Worm (Caenorhabditis elegans) whole organism, young adult: Measurements from ENCODE around the gene Y57G11C.20.

Experiments
- B0035.1 ChIP-seq: sonication (generic microtip); optimal IDR thresholded peaks from 2 replicates; lab custom pipeline; 2016; ENCODE audit warnings: missing genetic modification characterization, mild to moderate bottlenecking, missing compliant biosample characterization, missing genotype, missing genetic modification reagents
- B0261.1 ChIP-seq: sonication (generic microtip); optimal IDR thresholded peaks from 2 replicates; lab custom pipeline; 2016; ENCODE audit warnings: mild to moderate bottlenecking, missing genetic modification characterization, moderate library complexity, missing compliant biosample characterization
- F10E7.11 ChIP-seq: sonication (generic microtip); optimal IDR thresholded peaks from 2 replicates; lab custom pipeline; 2017; ENCODE audit warnings: mild to moderate bottlenecking, missing genetic modification characterization, moderate library complexity, missing compliant biosample characterization
- F22D6.2 ChIP-seq: sonication (generic microtip); optimal IDR thresholded peaks from 2 replicates; lab custom pipeline; 2016; ENCODE audit warnings: mild to moderate bottlenecking, missing genetic modification characterization, missing compliant biosample characterization
- F33H1.4 ChIP-seq: fragments of 200-800 bp; sonication (Bioruptor generic); IDR thresholded peaks from 2 replicates; pipeline ENCODE4 v1.3.6; 2022; ENCODE audit warnings: missing genetic modification reagents, missing genetic modification characterization, missing compliant biosample characterization
- F52B5.7 ChIP-seq: sonication (generic microtip); optimal IDR thresholded peaks from 2 replicates; lab custom pipeline; 2016; ENCODE audit warnings: mild to moderate bottlenecking, missing genetic modification characterization, missing compliant biosample characterization
- Y53F4B.3 ChIP-seq: fragments of 200-800 bp; sonication (Bioruptor generic); IDR thresholded peaks from 2 replicates; pipeline ENCODE4 v1.3.6; 2022; ENCODE audit warnings: missing genetic modification reagents, missing genetic modification characterization, missing compliant biosample characterization
- Y53G8AR.9 ChIP-seq: fragments of 200-800 bp; sonication (Bioruptor generic); conservative IDR thresholded peaks from 2 replicates; pipeline ENCODE4 v1.3.6; 2022; ENCODE audit warnings: missing genetic modification reagents, missing genetic modification characterization, missing compliant biosample characterization
- Y79H2A.3 ChIP-seq: fragments of 200-800 bp; sonication (Bioruptor generic); conservative IDR thresholded peaks from 2 replicates; pipeline ENCODE4 v1.3.6; 2022; ENCODE audit warnings: missing genetic modification reagents, missing genetic modification characterization, missing compliant biosample characterization
- ZK185.1 ChIP-seq: sonication (generic microtip); optimal IDR thresholded peaks from 2 replicates; lab custom pipeline; 2016; ENCODE audit warnings: mild to moderate bottlenecking, missing genetic modification characterization, missing compliant biosample characterization; ENCODE audit not compliant: poor library complexity, severe bottlenecking
- ama-1 ChIP-seq, 3 experiments: fragments of 150-350 bp in 1 of 3; sonication (generic microtip) in 2 of 3; optimal IDR thresholded peaks; 2 replicates each; lab custom pipeline; 2014 to 2018; ENCODE audit warnings: missing biosample characterization in 2 of 3, missing genetic modification characterization in 2 of 3, missing genetic modification reagents in 2 of 3
- aptf-3 ChIP-seq: fragments of 200-800 bp; sonication (Bioruptor generic); IDR thresholded peaks from 2 replicates; pipeline ENCODE4 v1.3.6; 2022; ENCODE audit warnings: missing genetic modification characterization, missing compliant biosample characterization
- attf-3 ChIP-seq: fragments of 200-800 bp; sonication (Bioruptor generic); conservative IDR thresholded peaks from 2 replicates; pipeline ENCODE4 v1.3.6; 2022; ENCODE audit warnings: missing genetic modification reagents, missing genetic modification characterization, missing compliant biosample characterization
- attf-6 ChIP-seq: fragments of 200-800 bp; sonication (Bioruptor generic); IDR thresholded peaks from 2 replicates; pipeline ENCODE4 v1.3.6; 2022; ENCODE audit warnings: missing genetic modification reagents, missing genetic modification characterization, missing compliant biosample characterization
- ceh-100 ChIP-seq: fragments of 200-800 bp; sonication (Bioruptor generic); IDR thresholded peaks from 2 replicates; pipeline ENCODE4 v1.3.6; 2022; ENCODE audit warnings: missing genetic modification reagents, missing genetic modification characterization, missing compliant biosample characterization
- ceh-40 ChIP-seq: fragments of 200-800 bp; sonication (Bioruptor generic); IDR thresholded peaks from 2 replicates; pipeline ENCODE4 v1.3.6; 2022; ENCODE audit warnings: missing genetic modification characterization, missing compliant biosample characterization
- chd-7 ChIP-seq: sonication (generic microtip); optimal IDR thresholded peaks from 2 replicates; lab custom pipeline; 2016; ENCODE audit warnings: mild to moderate bottlenecking, missing genetic modification characterization, moderate library complexity, missing compliant biosample characterization
- die-1 ChIP-seq: sonication (generic microtip); optimal IDR thresholded peaks from 2 replicates; lab custom pipeline; 2016; ENCODE audit warnings: missing genotype, mild to moderate bottlenecking, missing genetic modification characterization, missing compliant biosample characterization
- dpff-1 ChIP-seq: sonication (generic microtip); optimal IDR thresholded peaks from 2 replicates; lab custom pipeline; 2017; ENCODE audit warnings: mild to moderate bottlenecking, missing genetic modification characterization, missing compliant biosample characterization
- efl-1 ChIP-seq: fragments of 150-350 bp; optimal IDR thresholded peaks from 2 replicates; lab custom pipeline; 2014; ENCODE audit warnings: missing biosample characterization, missing genetic modification reagents, missing genetic modification characterization
- egrh-3 ChIP-seq: fragments of 200-800 bp; sonication (Bioruptor generic); IDR thresholded peaks from 2 replicates; pipeline ENCODE4 v1.3.6; 2022; ENCODE audit warnings: missing genetic modification reagents, missing genetic modification characterization, missing compliant biosample characterization
- ekl-4 ChIP-seq: fragments of 200-800 bp; sonication (Bioruptor generic); IDR thresholded peaks from 2 replicates; pipeline ENCODE4 v1.3.6; 2022; ENCODE audit warnings: missing genetic modification reagents, missing genetic modification characterization, missing compliant biosample characterization
- him-1 ChIP-seq: sonication (generic microtip); optimal IDR thresholded peaks from 2 replicates; lab custom pipeline; 2016; ENCODE audit warnings: missing genotype, missing genetic modification reagents, missing genetic modification characterization, missing compliant biosample characterization
- hmg-1.2 ChIP-seq: fragments of 200-800 bp; sonication (Bioruptor generic); IDR thresholded peaks from 2 replicates; pipeline ENCODE4 v1.3.6; 2022; ENCODE audit warnings: missing genetic modification reagents, missing genetic modification characterization, missing compliant biosample characterization
- hrde-1 ChIP-seq: sonication (generic microtip); optimal IDR thresholded peaks from 2 replicates; lab custom pipeline; 2016; ENCODE audit warnings: missing genetic modification characterization, mild to moderate bottlenecking, missing compliant biosample characterization, moderate library complexity, missing genotype, missing genetic modification reagents, borderline replicate concordance
- let-607 ChIP-seq, 2 experiments: fragments of 200-800 bp in 1 of 2; sonication (Bioruptor generic) in 1 of 2; sonication (generic microtip) in 1 of 2; optimal IDR thresholded peaks; 2 replicates each; lab custom pipeline; 2016 to 2018; ENCODE audit warnings: mild to moderate bottlenecking in 2 of 2, missing compliant biosample characterization in 2 of 2, missing genetic modification characterization in 2 of 2, moderate library complexity in 2 of 2, missing genotype in 1 of 2
- lin-35 ChIP-seq, 3 experiments: fragments of 150-350 bp in 2 of 3; sonication (generic microtip) in 1 of 3; optimal IDR thresholded peaks; 2 replicates each; lab custom pipeline; 2014 to 2018; ENCODE audit warnings: missing biosample characterization in 3 of 3, missing genetic modification characterization in 3 of 3, missing genetic modification reagents in 3 of 3
- lir-1 ChIP-seq: fragments of 200-800 bp; sonication (Bioruptor generic); conservative IDR thresholded peaks from 2 replicates; pipeline ENCODE4 v1.3.6; 2022; ENCODE audit warnings: missing genetic modification reagents, missing genetic modification characterization, missing compliant biosample characterization
- lsl-1 ChIP-seq: fragments of 200-800 bp; sonication (Bioruptor generic); optimal IDR thresholded peaks from 2 replicates; lab custom pipeline; 2018; ENCODE audit warnings: mild to moderate bottlenecking, missing genetic modification characterization, moderate library complexity, missing compliant biosample characterization
- madf-10 ChIP-seq: sonication (generic microtip); optimal IDR thresholded peaks from 2 replicates; lab custom pipeline; 2016; ENCODE audit warnings: mild to moderate bottlenecking, missing genetic modification characterization, missing compliant biosample characterization
- madf-6 ChIP-seq: fragments of 200-800 bp; sonication (Bioruptor generic); IDR thresholded peaks from 2 replicates; pipeline ENCODE4 v1.3.6; 2022; ENCODE audit warnings: missing genetic modification reagents, missing genetic modification characterization, missing compliant biosample characterization
- mcd-1 ChIP-seq: fragments of 200-800 bp; sonication (Bioruptor generic); IDR thresholded peaks from 2 replicates; pipeline ENCODE4 v1.3.6; 2022; ENCODE audit warnings: missing genetic modification reagents, missing genetic modification characterization, missing compliant biosample characterization
- mxl-1 ChIP-seq: sonication (generic microtip); optimal IDR thresholded peaks from 2 replicates; lab custom pipeline; 2016; ENCODE audit warnings: missing genetic modification characterization, missing compliant biosample characterization
- nhr-80 ChIP-seq: sonication (generic microtip); optimal IDR thresholded peaks from 2 replicates; lab custom pipeline; 2016; ENCODE audit warnings: missing genetic modification characterization, missing compliant biosample characterization
- nhr-90 ChIP-seq: sonication (generic microtip); optimal IDR thresholded peaks from 2 replicates; lab custom pipeline; 2016; ENCODE audit warnings: missing genotype, mild to moderate bottlenecking, missing genetic modification characterization, missing compliant biosample characterization
- pbrm-1 ChIP-seq: fragments of 200-800 bp; sonication (Bioruptor generic); IDR thresholded peaks from 2 replicates; pipeline ENCODE4 v1.3.6; 2022; ENCODE audit warnings: missing genetic modification reagents, missing genetic modification characterization, missing compliant biosample characterization
- pha-4 ChIP-seq: fragments of 150-350 bp; sonication (generic microtip); optimal IDR thresholded peaks from 2 replicates; lab custom pipeline; 2014; ENCODE audit warnings: missing biosample characterization, missing genetic modification reagents, missing genetic modification characterization
- rcor-1 ChIP-seq: fragments of 200-800 bp; sonication (Bioruptor generic); IDR thresholded peaks from 2 replicates; pipeline ENCODE4 v1.3.6; 2022; ENCODE audit warnings: missing genetic modification reagents, missing genetic modification characterization, missing compliant biosample characterization
- rec-8 ChIP-seq, 2 experiments: sonication (generic microtip); optimal IDR thresholded peaks; 2 replicates each; lab custom pipeline; 2016; ENCODE audit warnings: mild to moderate bottlenecking in 2 of 2, missing genetic modification characterization in 2 of 2, missing genetic modification reagents in 2 of 2, missing genotype in 2 of 2, missing biosample characterization in 1 of 2, missing compliant biosample characterization in 1 of 2, moderate library complexity in 1 of 2
- tbp1 ChIP-seq: fragments of 200-800 bp; sonication (Bioruptor generic); optimal IDR thresholded peaks from 2 replicates; lab custom pipeline; 2018; ENCODE audit warnings: mild to moderate bottlenecking, missing genetic modification characterization, missing compliant biosample characterization
- tlf-1 ChIP-seq: fragments of 200-800 bp; sonication (Bioruptor generic); optimal IDR thresholded peaks from 2 replicates; lab custom pipeline; 2018; ENCODE audit warnings: mild to moderate bottlenecking, missing genetic modification characterization, missing compliant biosample characterization
- zfh-2 ChIP-seq: fragments of 200-800 bp; sonication (Bioruptor generic); conservative IDR thresholded peaks from 2 replicates; pipeline ENCODE4 v1.3.6; 2022; ENCODE audit warnings: missing genetic modification reagents, missing genetic modification characterization, missing compliant biosample characterization
- ztf-18 ChIP-seq: sonication (generic microtip); optimal IDR thresholded peaks from 2 replicates; lab custom pipeline; 2016; ENCODE audit warnings: missing genotype, mild to moderate bottlenecking, missing genetic modification characterization, missing compliant biosample characterization
- ztf-3 ChIP-seq: fragments of 200-800 bp; sonication (Bioruptor generic); optimal IDR thresholded peaks from 2 replicates; lab custom pipeline; 2018; ENCODE audit warnings: mild to moderate bottlenecking, missing genetic modification characterization, missing compliant biosample characterization

The Y57G11C.20 gene

DNA sequence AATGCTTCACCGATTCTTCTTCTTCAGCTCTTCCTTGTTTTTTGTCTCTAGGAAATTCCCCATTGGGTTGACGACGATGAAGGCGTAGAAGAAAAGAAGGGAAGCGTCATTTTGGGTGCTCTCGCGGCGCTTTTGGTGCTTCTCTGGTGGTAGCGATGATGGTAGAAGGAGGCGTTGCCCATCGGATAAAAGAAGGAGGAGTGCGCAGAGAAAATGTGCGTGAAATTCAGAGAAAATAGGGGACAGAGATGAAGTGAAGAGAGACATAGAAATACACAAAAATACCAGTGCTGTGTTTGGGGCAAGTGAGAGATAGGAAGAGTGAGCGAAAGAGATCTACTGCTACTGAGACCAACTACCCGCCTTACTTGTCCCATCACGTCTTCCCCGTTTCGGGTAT is 36.3 kb upstream of the Y57G11C.20 start, which contains the start of gene oig-5 (continued):
- TF ChIP-seq Y53F4B.3 (GFP tag; lab: Robert Waterston, UW) (no peak), let-607 (tag; optimal IDR thresholded peaks at IDR 0.05; lab: Kevin White, UChicago) (no peak), B0261.1 (tag; lab: Kevin White, UChicago) (no peak)

DNA sequence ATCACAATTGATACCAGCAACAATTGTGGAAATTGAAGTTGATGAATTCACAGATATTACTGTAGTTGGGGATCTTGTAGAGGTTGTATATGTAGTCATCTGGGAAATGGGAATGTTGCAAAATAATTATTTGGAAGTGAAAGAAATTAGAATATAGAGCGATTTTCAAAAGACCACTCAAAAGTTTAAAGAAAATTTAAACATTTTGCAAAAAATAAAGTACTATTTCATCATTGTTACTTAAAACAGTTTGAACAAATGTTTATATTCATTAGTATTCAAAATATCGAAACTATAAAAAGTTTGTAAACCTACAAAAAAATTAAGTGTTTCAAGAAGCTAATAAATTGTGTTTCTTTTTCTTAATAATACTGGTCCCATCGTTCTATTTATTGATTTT is 26.9 kb upstream of the Y57G11C.20 start, which contains the start of gene Y57G11C.46:
Y57G11C.46 (minus strand) TSS at position 101 of the 400 bp plus-strand sequence.
- TF ChIP-seq madf-6 (no peak), chd-7 (tag; lab: Kevin White, UChicago) (no peak), rcor-1 (GFP tag; lab: Robert Waterston, UW) (no peak), ceh-40 (GFP tag; lab: Robert Waterston, UW) (no peak), mcd-1 (GFP tag; lab: Robert Waterston, UW) (no peak), dpff-1 (tag; lab: Kevin White, UChicago) (no peak), attf-6 (GFP tag; lab: Robert Waterston, UW) (no peak)

DNA sequence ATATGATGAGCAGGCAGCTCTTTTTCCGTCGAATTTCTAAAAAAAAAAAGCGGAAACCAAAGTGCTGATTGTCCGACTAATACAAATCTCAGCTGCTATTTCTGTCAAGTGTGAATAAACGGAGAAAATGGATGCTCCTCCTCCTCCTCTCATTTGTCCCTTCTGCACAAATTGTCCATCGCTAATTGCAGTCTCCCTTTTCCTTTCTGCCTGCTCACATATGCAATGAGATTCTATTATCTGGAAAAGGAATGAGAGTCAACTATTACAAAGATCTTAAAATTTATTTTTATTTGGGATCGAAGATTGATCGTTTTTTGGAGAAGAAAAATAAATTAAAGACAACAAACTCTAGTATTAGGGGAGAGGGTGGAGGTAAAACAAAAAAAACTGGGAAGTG is 20.9 kb upstream of the Y57G11C.20 start:
- TF ChIP-seq F33H1.4 (peak; percentile 33; the same call in 1 of the 2 replicates), tbp1 (peak; percentile 41), ZK185.1 (tag; lab: Kevin White, UChicago) (peak; percentile 41), die-1 (tag; lab: Kevin White, UChicago) (peak; percentile 52), attf-3 (GFP tag; lab: Robert Waterston, UW) (no peak), F10E7.11 (tag; lab: Kevin White, UChicago) (peak; percentile 63), hrde-1 (tag; lab: Kevin White, UChicago) (peak; percentile 23), mxl-1 (tag; lab: Kevin White, UChicago) (no peak), lsl-1 (GFP tag; lab: Kevin White, UChicago) (no peak), Y53G8AR.9 (GFP tag; lab: Robert Waterston, UW) (peak; percentile 87; the same call in 1 of the 2 replicates), pha-4 (tag; lab: Kevin White, UChicago) (no peak), ceh-100 (GFP tag; lab: Robert Waterston, UW) (0 out of 2 replicates have a peak, but pooled peaks have one; percentile 13), lir-1 (no peak), F52B5.7 (tag; lab: Kevin White, UChicago) (no peak), Y79H2A.3 (no peak), ama-1 (optimal IDR thresholded peaks at IDR 0.05; lab: Kevin White, UChicago) (peak; percentile 6), ama-1 (GFP tag; optimal IDR thresholded peaks at IDR 0.05; lab: Kevin White, UChicago) (peak; percentile 13 to 39), let-607 (tag; optimal IDR thresholded peaks at IDR 0.05; lab: Kevin White, UChicago) (peak; percentile 32 to 82), zfh-2 (no peak), aptf-3 (GFP tag; lab: Robert Waterston, UW) (no peak), ztf-18 (tag; lab: Kevin White, UChicago) (peak; percentile 49), F22D6.2 (tag; lab: Kevin White, UChicago) (no peak), him-1 (tag; lab: Kevin White, UChicago) (peak; percentile 24), hmg-1.2 (GFP tag; lab: Robert Waterston, UW) (peak; percentile 24; the same call in 1 of the 2 replicates), madf-10 (tag; lab: Kevin White, UChicago) (peak; percentile 76), rec-8 (tag; optimal IDR thresholded peaks at IDR 0.05; lab: Kevin White, UChicago) (no peak), attf-6 (GFP tag; lab: Robert Waterston, UW) (peak; percentile 95), pbrm-1 (GFP tag; lab: Robert Waterston, UW) (peak; percentile 73), lin-35 (GFP tag; optimal IDR thresholded peaks at IDR 0.05; lab: Kevin White, UChicago) (peak in 1 of 3 experiments; percentile 29), tlf-1 (peak; percentile 76), efl-1 (GFP tag; lab: Kevin White, UChicago) (no peak), nhr-80 (tag; lab: Kevin White, UChicago) (peak; percentile 40), mcd-1 (GFP tag; lab: Robert Waterston, UW) (peak; percentile 41), egrh-3 (peak; percentile 8; the same call in 1 of the 2 replicates), B0035.1 (peak; percentile 47), ztf-3 (no peak), nhr-90 (peak; percentile 34), ekl-4 (GFP tag; lab: Robert Waterston, UW) (no peak)
